Fruit fly (Drosophila melanogaster) whole organism, embryonic: ENCODE results near the gene Efr.

Experiments used
- Atf-2 ChIP-seq: fragments of 200-800 bp; sonication (Bioruptor generic); optimal IDR thresholded peaks from 2 replicates; lab custom pipeline; 2016; ENCODE audit warnings: missing biosample characterization, missing genetic modification characterization
- Awh ChIP-seq: fragments of 200-800 bp; sonication (Bioruptor generic); IDR thresholded peaks from 2 replicates; pipeline ENCODE4, ENCODE4 v1.3.6; 2022; ENCODE audit warnings: missing biosample characterization, missing genetic modification characterization
- CG11398 ChIP-seq: fragments of 200-800 bp; sonication (Bioruptor generic); optimal IDR thresholded peaks from 2 replicates; lab custom pipeline; 2016; ENCODE audit warnings: missing biosample characterization, missing genetic modification characterization
- CG11504 ChIP-seq: fragments of 200-800 bp; sonication (Bioruptor generic); optimal IDR thresholded peaks from 3 replicates; lab custom pipeline; 2019; ENCODE audit warnings: missing biosample characterization, mild to moderate bottlenecking, missing genetic modification characterization, moderate library complexity
- CG13287 ChIP-seq: fragments of 200-800 bp; sonication (Bioruptor generic); IDR thresholded peaks from 2 replicates; pipeline ENCODE4 v1.3.6; 2022; ENCODE audit warnings: missing biosample characterization, missing genetic modification characterization; ENCODE audit not compliant: partially characterized antibody
- CG14050 ChIP-seq: fragments of 200-800 bp; sonication (Bioruptor generic); IDR thresholded peaks from 3 replicates; pipeline ENCODE4 v1.3.6; 2022; ENCODE audit warnings: missing biosample characterization, missing genetic modification characterization
- CG18619 ChIP-seq: fragments of 200-800 bp; sonication (Bioruptor generic); optimal IDR thresholded peaks from 3 replicates; lab custom pipeline; 2017; ENCODE audit warnings: missing biosample characterization, mild to moderate bottlenecking, missing genetic modification characterization
- CG3065 ChIP-seq: fragments of 200-800 bp; sonication (Bioruptor generic); optimal IDR thresholded peaks from 2 replicates; lab custom pipeline; 2016; ENCODE audit warnings: missing biosample characterization, missing genetic modification characterization
- CG3995 ChIP-seq: fragments of 200-800 bp; sonication (Bioruptor generic); optimal IDR thresholded peaks from 3 replicates; lab custom pipeline; 2016; ENCODE audit warnings: missing biosample characterization, missing genetic modification characterization
- CG5245 ChIP-seq: fragments of 200-800 bp; sonication (Bioruptor generic); optimal IDR thresholded peaks from 3 replicates; lab custom pipeline; 2016; ENCODE audit warnings: missing biosample characterization, missing genetic modification characterization
- CG6689 ChIP-seq: fragments of 200-800 bp; sonication (Bioruptor generic); IDR thresholded peaks from 2 replicates; pipeline ENCODE4 v1.3.6; 2022; ENCODE audit warnings: missing biosample characterization, missing genetic modification characterization
- CG7556 ChIP-seq: fragments of 200-800 bp; sonication (Bioruptor generic); optimal IDR thresholded peaks from 2 replicates; lab custom pipeline; 2017; ENCODE audit warnings: missing biosample characterization, mild to moderate bottlenecking, missing genetic modification characterization
- CoRest ChIP-seq: fragments of 200-800 bp; sonication (Bioruptor generic); optimal IDR thresholded peaks from 3 replicates; lab custom pipeline; 2018; ENCODE audit warnings: missing biosample characterization, mild to moderate bottlenecking, missing genetic modification characterization, moderate library complexity
- Dip3 ChIP-seq: fragments of 200-800 bp; sonication (Bioruptor generic); optimal IDR thresholded peaks from 3 replicates; lab custom pipeline; 2016; ENCODE audit warnings: missing biosample characterization, missing genetic modification characterization
- Dll ChIP-seq: fragments of 200-800 bp; sonication (Bioruptor generic); IDR thresholded peaks from 4 replicates; pipeline ENCODE4 v1.3.6; 2022; ENCODE audit warnings: missing biosample characterization, missing genetic modification characterization; ENCODE audit not compliant: partially characterized antibody
- ERR ChIP-seq: fragments of 200-800 bp; sonication (Bioruptor generic); optimal IDR thresholded peaks from 2 replicates; lab custom pipeline; 2016; ENCODE audit warnings: missing biosample characterization, missing genetic modification characterization
- Gug ChIP-seq: fragments of 200-800 bp; sonication (Bioruptor generic); IDR thresholded peaks from 4 replicates; pipeline ENCODE4 v1.3.6; 2022; ENCODE audit warnings: missing biosample characterization, missing genetic modification characterization
- HmgD ChIP-seq: fragments of 200-800 bp; sonication (Bioruptor generic); optimal IDR thresholded peaks from 3 replicates; lab custom pipeline; 2016; ENCODE audit warnings: missing biosample characterization, missing genetic modification characterization
- Med ChIP-seq: fragments of 200-800 bp; sonication (Bioruptor generic); peaks from one replicate; lab custom pipeline; 2016; ENCODE audit warnings: missing biosample characterization, missing genetic modification characterization, mild to moderate bottlenecking, inconsistent platforms, moderate library complexity
- NFAT ChIP-seq: fragments of 200-800 bp; sonication (Bioruptor generic); IDR thresholded peaks from 2 replicates; pipeline ENCODE4 v1.3.6; 2022; ENCODE audit warnings: missing biosample characterization, missing genetic modification characterization
- Sox102F ChIP-seq: fragments of 200-800 bp; sonication (Bioruptor generic); optimal IDR thresholded peaks from 2 replicates; lab custom pipeline; 2018; ENCODE audit warnings: missing biosample characterization, mild to moderate bottlenecking, missing genetic modification characterization, moderate library complexity
- Sry-β ChIP-seq: fragments of 200-800 bp; sonication (Bioruptor generic); optimal IDR thresholded peaks from 2 replicates; lab custom pipeline; 2018; ENCODE audit warnings: missing biosample characterization, mild to moderate bottlenecking, missing genetic modification characterization, moderate library complexity
- Ssrp ChIP-seq: fragments of 200-800 bp; sonication (Bioruptor generic); optimal IDR thresholded peaks from 2 replicates; lab custom pipeline; 2018; ENCODE audit warnings: missing biosample characterization, mild to moderate bottlenecking, missing genetic modification characterization, moderate library complexity
- Xrp1 ChIP-seq: fragments of 200-800 bp; sonication (Bioruptor generic); IDR thresholded peaks from 2 replicates; pipeline ENCODE4 v1.3.6; 2022; ENCODE audit warnings: missing biosample characterization, missing genetic modification characterization
- ap ChIP-seq: fragments of 200-800 bp; sonication (Bioruptor generic); IDR thresholded peaks from 2 replicates; pipeline ENCODE4 v1.3.6; 2022; ENCODE audit warnings: missing biosample characterization, missing genetic modification characterization
- bigmax ChIP-seq: fragments of 200-800 bp; sonication (Bioruptor generic); optimal IDR thresholded peaks from 2 replicates; lab custom pipeline; 2018; ENCODE audit warnings: missing biosample characterization, mild to moderate bottlenecking, missing genetic modification characterization
- cas ChIP-seq: fragments of 200-800 bp; sonication (Bioruptor generic); IDR thresholded peaks from 2 replicates; pipeline ENCODE4 v1.3.6; 2022; ENCODE audit warnings: missing biosample characterization, missing genetic modification characterization
- chinmo ChIP-seq: fragments of 200-800 bp; sonication (Bioruptor generic); IDR thresholded peaks from 4 replicates; pipeline ENCODE4 v1.3.6; 2022; ENCODE audit warnings: missing biosample characterization, missing genetic modification characterization; ENCODE audit not compliant: partially characterized antibody
- ci ChIP-seq: fragments of 200-800 bp; sonication (Bioruptor generic); IDR thresholded peaks from 3 replicates; pipeline ENCODE4 v1.3.6; 2022; ENCODE audit warnings: missing biosample characterization, missing genetic modification characterization
- crp ChIP-seq, 2 experiments: fragments of 200-800 bp; sonication (Bioruptor generic); optimal IDR thresholded peaks; 2 replicates in 1 of 2; 3 replicates in 1 of 2; lab custom pipeline; 2017; ENCODE audit warnings: missing biosample characterization in 2 of 2, missing genetic modification characterization in 2 of 2, mild to moderate bottlenecking in 1 of 2, moderate library complexity in 1 of 2
- dan ChIP-seq: fragments of 200-800 bp; sonication (Bioruptor generic); IDR thresholded peaks from 2 replicates; pipeline ENCODE4 v1.3.6; 2022; ENCODE audit warnings: missing biosample characterization, missing genetic modification characterization
- ftz-f1 ChIP-seq: fragments of 200-800 bp; sonication (Bioruptor generic); optimal IDR thresholded peaks from 2 replicates; lab custom pipeline; 2016; ENCODE audit warnings: missing biosample characterization, missing genetic modification characterization
- gcm ChIP-seq: fragments of 200-800 bp; sonication (Bioruptor generic); optimal IDR thresholded peaks from 2 replicates; lab custom pipeline; 2019; ENCODE audit warnings: missing biosample characterization, mild to moderate bottlenecking, missing genetic modification characterization, moderate library complexity
- gem ChIP-seq: fragments of 200-800 bp; sonication (Bioruptor generic); optimal IDR thresholded peaks from 2 replicates; lab custom pipeline; 2019; ENCODE audit warnings: missing biosample characterization, mild to moderate bottlenecking, missing genetic modification characterization, moderate library complexity
- h ChIP-seq: fragments of >200 bp; optimal IDR thresholded peaks from 2 replicates; lab custom pipeline; 2017
- lilli ChIP-seq: fragments of 200-800 bp; sonication (Bioruptor generic); optimal IDR thresholded peaks from 3 replicates; lab custom pipeline; 2016; ENCODE audit warnings: missing biosample characterization, missing genetic modification characterization
- maf-S ChIP-seq: fragments of 200-800 bp; sonication (Bioruptor generic); optimal IDR thresholded peaks from 2 replicates; lab custom pipeline; 2016; ENCODE audit warnings: missing biosample characterization, missing genetic modification characterization
- mam ChIP-seq: fragments of 200-800 bp; sonication (Bioruptor generic); optimal IDR thresholded peaks from 3 replicates; lab custom pipeline; 2016; ENCODE audit warnings: missing biosample characterization, missing genetic modification characterization
- sim ChIP-seq: fragments of 200-800 bp; sonication (Bioruptor generic); IDR thresholded peaks from 2 replicates; pipeline ENCODE4 v1.3.6; 2022; ENCODE audit warnings: missing biosample characterization, missing genetic modification characterization
- slp2 ChIP-seq: fragments of 200-800 bp; sonication (Bioruptor generic); optimal IDR thresholded peaks from 2 replicates; lab custom pipeline; 2016; ENCODE audit warnings: missing biosample characterization, missing genetic modification characterization
- so ChIP-seq: fragments of 200-800 bp; sonication (Bioruptor generic); IDR thresholded peaks from 3 replicates; pipeline ENCODE4 v1.3.6; 2022; ENCODE audit warnings: missing biosample characterization, missing genetic modification characterization
- tll ChIP-seq, 2 experiments: fragments of 200-800 bp in 1 of 2; fragments of >200 bp in 1 of 2; sonication (Bioruptor generic) in 1 of 2; optimal IDR thresholded peaks; 2 replicates each; lab custom pipeline; 2017 to 2019; ENCODE audit warnings: missing biosample characterization in 2 of 2, missing genetic modification characterization in 2 of 2, mild to moderate bottlenecking in 1 of 2, moderate library complexity in 1 of 2
- vvl ChIP-seq: fragments of 200-800 bp; sonication (Bioruptor generic); IDR thresholded peaks from 2 replicates; pipeline ENCODE4 v1.3.6; 2022; ENCODE audit warnings: missing biosample characterization, missing genetic modification characterization
- wdn ChIP-seq: fragments of 200-800 bp; sonication (Bioruptor generic); IDR thresholded peaks from 2 replicates; pipeline ENCODE4 v1.3.6; 2022; ENCODE audit warnings: missing biosample characterization, missing genetic modification characterization

Gene Efr

dm6 chrX:6263614-6264130 lies 43.9 kb downstream of the Efr start (continued):
- TF ChIP-seq slp2 (GFP tag; lab: Kevin White, UChicago) (peak; percentile 31), CG11398 (GFP tag; lab: Kevin White, UChicago) (peak; percentile 26), wdn (GFP tag; lab: Robert Waterston, UW) (no peak; the same call in 1 of the 2 replicates), chinmo (no peak), ci (GFP tag; lab: Robert Waterston, UW) (0 out of 3 replicates have a peak, but pooled peaks have one; percentile 33), bigmax (GFP tag; lab: Kevin White, UChicago) (no peak), CoRest (peak; percentile 83), Atf-2 (peak; percentile 24), Xrp1 (peak; percentile 55; the same call in 1 of the 2 replicates), tll (GFP tag; optimal IDR thresholded peaks at IDR 0.05; lab: Kevin White, UChicago) (no peak), CG13287 (GFP tag; lab: Robert Waterston, UW) (no peak), vvl (GFP tag; lab: Robert Waterston, UW) (no peak; the same call in 1 of the 2 replicates), CG18619 (GFP tag; lab: Kevin White, UChicago) (peak; percentile 69), ap (GFP tag; lab: Robert Waterston, UW) (0 out of 2 replicates have a peak, but pooled peaks have one; percentile 25), ERR (no peak), so (GFP tag; lab: Robert Waterston, UW) (peak; percentile 79; the same call in 2 of the 3 replicates), CG6689 (GFP tag; lab: Robert Waterston, UW) (peak; percentile 79), mam (GFP tag; lab: Kevin White, UChicago) (peak; percentile 60), dan (GFP tag; lab: Robert Waterston, UW) (no peak), CG3995 (GFP tag; lab: Kevin White, UChicago) (no peak), Med (GFP tag; lab: Kevin White, UChicago) (peak; percentile 94), ftz-f1 (GFP tag; lab: Kevin White, UChicago) (no peak), lilli (GFP tag; lab: Kevin White, UChicago) (peak; percentile 75), Ssrp (tag; lab: Kevin White, UChicago) (peak; percentile 60), CG7556 (GFP tag; lab: Kevin White, UChicago) (peak; percentile 86), Dll (no peak), CG3065 (GFP tag; lab: Kevin White, UChicago) (no peak), maf-S (GFP tag; lab: Kevin White, UChicago) (no peak), gcm (GFP tag; lab: Kevin White, UChicago) (peak; percentile 39), NFAT (GFP tag; lab: Robert Waterston, UW) (no peak), CG11504 (tag; lab: Kevin White, UChicago) (peak; percentile 86), CG5245 (peak; percentile 38), Awh (0 out of 2 replicates have a peak, but pooled peaks have one; percentile 9), cas (GFP tag; lab: Robert Waterston, UW) (no peak), h (lab: Kevin White, UChicago) (no peak), Gug (GFP tag; lab: Robert Waterston, UW) (peak; percentile 64; the same call in 3 of the 4 replicates), Sox102F (GFP tag; lab: Kevin White, UChicago) (peak; percentile 76), HmgD (GFP tag; lab: Kevin White, UChicago) (no peak), CG14050 (GFP tag; lab: Robert Waterston, UW) (peak; percentile 24; the same call in 2 of the 3 replicates), gem (tag; lab: Kevin White, UChicago) (peak; percentile 82), Sry-β (GFP tag; lab: Kevin White, UChicago) (no peak), crp (GFP tag; optimal IDR thresholded peaks at IDR 0.05; lab: Kevin White, UChicago) (no peak), Dip3 (GFP tag; lab: Kevin White, UChicago) (peak; percentile 65), sim (GFP tag; lab: Robert Waterston, UW) (no peak)
